ENCODE assay signal across 5 fruit fly cellular contexts in the genomic region with DNA sequence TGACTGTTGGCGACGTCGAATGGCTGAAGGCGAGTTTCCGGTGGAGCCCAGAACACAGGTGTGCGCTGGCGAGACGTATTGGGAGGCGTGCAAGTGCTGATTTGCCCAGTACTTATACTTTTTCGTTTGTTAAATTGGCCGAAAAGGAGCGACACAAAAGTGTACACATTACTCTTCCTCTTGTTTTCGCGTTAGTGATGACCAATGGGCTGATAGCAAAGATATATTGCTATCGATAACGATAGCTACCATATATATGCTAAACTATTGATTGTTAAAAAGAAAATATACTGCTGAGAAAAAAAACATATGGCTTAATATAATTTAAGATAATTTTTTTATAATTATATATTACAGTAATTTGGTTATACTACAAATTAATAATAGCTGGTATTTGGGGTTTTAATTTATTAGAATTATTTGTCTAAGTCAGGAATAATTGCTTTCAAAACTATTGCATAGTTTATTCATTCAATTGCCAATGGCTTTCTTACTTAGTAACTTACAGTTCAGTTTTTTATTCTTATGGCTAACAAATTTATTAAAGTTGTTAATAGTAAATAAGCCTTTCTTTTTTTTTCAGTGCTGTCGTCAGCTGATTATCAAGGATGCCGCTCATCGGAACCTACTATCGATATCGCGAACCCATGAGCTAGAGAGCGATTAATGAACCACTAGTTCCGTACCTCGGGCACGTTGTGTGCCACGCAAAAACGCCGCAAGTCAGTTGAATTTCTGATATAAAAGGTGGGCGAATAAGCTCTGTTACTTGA.
A peak's percentile ranks its signal among the peaks of the same experiment; 100 is the strongest.
TF ChIP-seq lines count a peak whose summit lies in the region.

A gene (minus strand): TSS at position 202 of the 773 bp plus-strand sequence.
A gene (plus strand): TSS at position 672 of the 773 bp plus-strand sequence.

- TF ChIP-seq CTCF in whole organism, embryonic (GFP tag; optimal IDR thresholded peaks at IDR 0.05; lab: Kevin White, UChicago) = peak; percentile 53

TF ChIP-seq in whole organism, adult, 20 proteins besides CTCF, POLR2A, EP300 and RAD21 (continues in another document):
- peak; percentile 79 for TF ChIP-seq Hr96 (GFP tag; optimal IDR thresholded peaks at IDR 0.05; lab: Kevin White, UChicago)
- no peak for TF ChIP-seq kay (GFP tag; lab: Kevin White, UChicago; ENCODE audit: borderline replicate concordance)
- peak; percentile 60 for TF ChIP-seq pad (GFP tag; optimal IDR thresholded peaks at IDR 0.05; lab: Kevin White, UChicago)
- peak; percentile 57 for TF ChIP-seq CG1620 (GFP tag; optimal IDR thresholded peaks at IDR 0.05; lab: Kevin White, UChicago)
- TF ChIP-seq tj (GFP tag; optimal IDR thresholded peaks at IDR 0.05; lab: Kevin White, UChicago) = peak; percentile 70
- TF ChIP-seq CG12768 (GFP tag; optimal IDR thresholded peaks at IDR 0.05; lab: Kevin White, UChicago) = peak; percentile 84
- TF ChIP-seq toe (GFP tag; optimal IDR thresholded peaks at IDR 0.05; lab: Kevin White, UChicago) = peak; percentile 85
- TF ChIP-seq Clk (GFP tag; optimal IDR thresholded peaks at IDR 0.05; lab: Kevin White, UChicago) = peak; percentile 56
- peak; percentile 60 for TF ChIP-seq Crg-1 (GFP tag; optimal IDR thresholded peaks at IDR 0.05; lab: Kevin White, UChicago)
- peak; percentile 83 for TF ChIP-seq CG14711 (tag; optimal IDR thresholded peaks at IDR 0.05; lab: Kevin White, UChicago)
- peak; percentile 86 for TF ChIP-seq CG7101 (tag; optimal IDR thresholded peaks at IDR 0.05; lab: Kevin White, UChicago)
- peak; percentile 86 for TF ChIP-seq Mnt (GFP tag; optimal IDR thresholded peaks at IDR 0.05; lab: Kevin White, UChicago)
- TF ChIP-seq CG33017 (tag; optimal IDR thresholded peaks at IDR 0.05; lab: Kevin White, UChicago) = peak; percentile 84
- TF ChIP-seq CG7045 (GFP tag; optimal IDR thresholded peaks at IDR 0.05; lab: Kevin White, UChicago) = peak; percentile 91
- peak; percentile 72 for TF ChIP-seq CG5204 (GFP tag; optimal IDR thresholded peaks at IDR 0.05; lab: Kevin White, UChicago)
- TF ChIP-seq cic (GFP tag; optimal IDR thresholded peaks at IDR 0.05; lab: Kevin White, UChicago) = peak; percentile 2

TF ChIP-seq in whole organism, embryonic, 481 proteins besides CTCF, POLR2A, EP300 and RAD21 (continues in another document):
- TF ChIP-seq pum (GFP tag; optimal IDR thresholded peaks at IDR 0.05; lab: Kevin White, UChicago) (peak; percentile 83), CG12071 (GFP tag; optimal IDR thresholded peaks at IDR 0.05; lab: Kevin White, UChicago) (peak; percentile 74), amos (GFP tag; IDR thresholded peaks at IDR 0.05; lab: Robert Waterston, UW; ENCODE audit: partially characterized antibody) (peak; percentile 88), Scr (GFP tag; IDR thresholded peaks at IDR 0.05; lab: Robert Waterston, UW; ENCODE audit: partially characterized antibody) (peak; percentile 73), CG16815 (GFP tag; optimal IDR thresholded peaks at IDR 0.05; lab: Kevin White, UChicago) (peak; percentile 90), chn (GFP tag; optimal IDR thresholded peaks at IDR 0.05; lab: Kevin White, UChicago) (peak; percentile 82), CG34376 (GFP tag; optimal IDR thresholded peaks at IDR 0.05; lab: Kevin White, UChicago) (peak; percentile 35), tin (GFP tag; optimal IDR thresholded peaks at IDR 0.05; lab: Kevin White, UChicago) (peak; percentile 94), fru (optimal IDR thresholded peaks at IDR 0.05; lab: Kevin White, UChicago) (no peak), Usf (GFP tag; optimal IDR thresholded peaks at IDR 0.05; lab: Kevin White, UChicago) (peak; percentile 83), CG12299 (tag; optimal IDR thresholded peaks at IDR 0.05; lab: Kevin White, UChicago) (peak; percentile 79), slp2 (GFP tag; optimal IDR thresholded peaks at IDR 0.05; lab: Kevin White, UChicago) (peak; percentile 79), tap (tag; optimal IDR thresholded peaks at IDR 0.05; lab: Kevin White, UChicago) (no peak), CG7271 (tag; optimal IDR thresholded peaks at IDR 0.05; lab: Kevin White, UChicago) (peak; percentile 72), cato (GFP tag; optimal IDR thresholded peaks at IDR 0.05; lab: Kevin White, UChicago; ENCODE audit: borderline replicate concordance) (peak; percentile 88)

TF ChIP-seq in whole organism, prepupa, 60 proteins besides CTCF, POLR2A, EP300 and RAD21 (continues in another document):
- TF ChIP-seq Sox102F (GFP tag; optimal IDR thresholded peaks at IDR 0.05; lab: Kevin White, UChicago) = peak; percentile 69
- peak; percentile 89 for TF ChIP-seq topi (GFP tag; optimal IDR thresholded peaks at IDR 0.05; lab: Kevin White, UChicago)
- TF ChIP-seq svp (GFP tag; lab: Kevin White, UChicago) = peak; percentile 91
- no peak for TF ChIP-seq CG6854 (GFP tag; optimal IDR thresholded peaks at IDR 0.05; lab: Kevin White, UChicago)
- TF ChIP-seq CG6792 (GFP tag; optimal IDR thresholded peaks at IDR 0.05; lab: Kevin White, UChicago) = peak; percentile 83
- TF ChIP-seq CG7368 (GFP tag; optimal IDR thresholded peaks at IDR 0.05; lab: Kevin White, UChicago) = peak; percentile 88
- TF ChIP-seq CG3919 (GFP tag; optimal IDR thresholded peaks at IDR 0.05; lab: Kevin White, UChicago) = peak; percentile 90
- TF ChIP-seq CG8319 (GFP tag; optimal IDR thresholded peaks at IDR 0.05; lab: Kevin White, UChicago) = peak; percentile 81
- peak; percentile 88 for TF ChIP-seq cyc (GFP tag; optimal IDR thresholded peaks at IDR 0.05; lab: Kevin White, UChicago)
- peak; percentile 93 for TF ChIP-seq acj6 (GFP tag; optimal IDR thresholded peaks at IDR 0.05; lab: Kevin White, UChicago)
- peak; percentile 85 for TF ChIP-seq CG4318 (GFP tag; optimal IDR thresholded peaks at IDR 0.05; lab: Kevin White, UChicago)
- TF ChIP-seq Blimp-1 (GFP tag; optimal IDR thresholded peaks at IDR 0.05; lab: Kevin White, UChicago) = peak; percentile 70
- peak; percentile 85 for TF ChIP-seq Lpt (GFP tag; optimal IDR thresholded peaks at IDR 0.05; lab: Kevin White, UChicago)
- TF ChIP-seq Sox15 (GFP tag; optimal IDR thresholded peaks at IDR 0.05; lab: Kevin White, UChicago) = peak; percentile 89
- TF ChIP-seq Eip78C (GFP tag; lab: Kevin White, UChicago) = peak; percentile 97
- TF ChIP-seq Hr38 (GFP tag; optimal IDR thresholded peaks at IDR 0.05; lab: Kevin White, UChicago) = no peak
- TF ChIP-seq achi (GFP tag; optimal IDR thresholded peaks at IDR 0.05; lab: Kevin White, UChicago) = peak; percentile 91
- TF ChIP-seq dac (GFP tag; optimal IDR thresholded peaks at IDR 0.05; lab: Kevin White, UChicago) = no peak

TF ChIP-seq in whole organism, pupa, 21 proteins besides CTCF, POLR2A, EP300 and RAD21 (continues in another document):
- no peak for TF ChIP-seq EcR (GFP tag; optimal IDR thresholded peaks at IDR 0.05; lab: Kevin White, UChicago)
- TF ChIP-seq CG4496 (GFP tag; IDR thresholded peaks at IDR 0.05; lab: Robert Waterston, UW) = peak; percentile 94
- peak; percentile 92 for TF ChIP-seq CG8159 (tag; optimal IDR thresholded peaks at IDR 0.05; lab: Kevin White, UChicago)
- TF ChIP-seq CG8301 (tag; optimal IDR thresholded peaks at IDR 0.05; lab: Kevin White, UChicago) = no peak
- TF ChIP-seq fd96Ca (GFP tag; IDR thresholded peaks at IDR 0.05; lab: Robert Waterston, UW) = peak; percentile 49; the same call in 2 of the 3 replicates
- peak; percentile 17; the same call in 1 of the 2 replicates for TF ChIP-seq CG10348 (GFP tag; IDR thresholded peaks at IDR 0.05; lab: Robert Waterston, UW)
- peak; percentile 91 for TF ChIP-seq CG9948 (tag; optimal IDR thresholded peaks at IDR 0.05; lab: Kevin White, UChicago)
- no peak for TF ChIP-seq Snoo (tag; optimal IDR thresholded peaks at IDR 0.05; lab: Kevin White, UChicago)
- TF ChIP-seq CG32121 (GFP tag; IDR thresholded peaks at IDR 0.05; lab: Robert Waterston, UW) = peak; percentile 90
- peak; percentile 39 for TF ChIP-seq gl (tag; optimal IDR thresholded peaks at IDR 0.05; lab: Kevin White, UChicago)
- TF ChIP-seq D1 (tag; optimal IDR thresholded peaks at IDR 0.05; lab: Kevin White, UChicago) = no peak
- no peak for TF ChIP-seq Pif1B (GFP tag; optimal IDR thresholded peaks at IDR 0.05; lab: Kevin White, UChicago)
- TF ChIP-seq CG13204 (GFP tag; optimal IDR thresholded peaks at IDR 0.05; lab: Kevin White, UChicago) = no peak
- peak; percentile 91 for TF ChIP-seq CG17806 (tag; optimal IDR thresholded peaks at IDR 0.05; lab: Kevin White, UChicago)
- no peak for TF ChIP-seq Pif1A (GFP tag; optimal IDR thresholded peaks at IDR 0.05; lab: Kevin White, UChicago)
- TF ChIP-seq CG12605 (GFP tag; IDR thresholded peaks at IDR 0.05; lab: Robert Waterston, UW) = peak; percentile 88
- peak; percentile 89 for TF ChIP-seq CG34367 (tag; optimal IDR thresholded peaks at IDR 0.05; lab: Kevin White, UChicago)
- peak; percentile 89 for TF ChIP-seq CG15710 (tag; optimal IDR thresholded peaks at IDR 0.05; lab: Kevin White, UChicago)

TF ChIP-seq in whole organism, wandering third instar larva, 38 proteins besides CTCF, POLR2A, EP300 and RAD21 (continues in another document):
- peak; percentile 84 for TF ChIP-seq fru (GFP tag; optimal IDR thresholded peaks at IDR 0.05; lab: Kevin White, UChicago)
- no peak for TF ChIP-seq Dfd (GFP tag; optimal IDR thresholded peaks at IDR 0.05; lab: Kevin White, UChicago)
- no peak for TF ChIP-seq usp (GFP tag; optimal IDR thresholded peaks at IDR 0.05; lab: Kevin White, UChicago)
- no peak for TF ChIP-seq brk (GFP tag; optimal IDR thresholded peaks at IDR 0.05; lab: Kevin White, UChicago)
- TF ChIP-seq Hr83 (GFP tag; optimal IDR thresholded peaks at IDR 0.05; lab: Kevin White, UChicago; ENCODE audit: poor library complexity, severe bottlenecking) = peak; percentile 55
- TF ChIP-seq Rel (GFP tag; optimal IDR thresholded peaks at IDR 0.05; lab: Kevin White, UChicago) = no peak
- TF ChIP-seq Rel (tag; optimal IDR thresholded peaks at IDR 0.05; lab: Kevin White, UChicago) = peak; percentile 44
- TF ChIP-seq Dif (GFP tag; optimal IDR thresholded peaks at IDR 0.05; lab: Kevin White, UChicago; ENCODE audit: partially characterized antibody) = no peak
- peak; percentile 87 for TF ChIP-seq Sp1 (GFP tag; optimal IDR thresholded peaks at IDR 0.05; lab: Kevin White, UChicago)
- peak; percentile 75 for TF ChIP-seq dsf (GFP tag; optimal IDR thresholded peaks at IDR 0.05; lab: Kevin White, UChicago; ENCODE audit: borderline replicate concordance)
- peak; percentile 79 for TF ChIP-seq sv (GFP tag; optimal IDR thresholded peaks at IDR 0.05; lab: Kevin White, UChicago)
- peak; percentile 81 for TF ChIP-seq ey (GFP tag; optimal IDR thresholded peaks at IDR 0.05; lab: Kevin White, UChicago)
- no peak for TF ChIP-seq N (GFP tag; optimal IDR thresholded peaks at IDR 0.05; lab: Kevin White, UChicago)
- peak; percentile 79 for TF ChIP-seq Jra (GFP tag; optimal IDR thresholded peaks at IDR 0.05; lab: Kevin White, UChicago)
- TF ChIP-seq sage (GFP tag; optimal IDR thresholded peaks at IDR 0.05; lab: Kevin White, UChicago) = peak; percentile 52
- TF ChIP-seq jim (GFP tag; optimal IDR thresholded peaks at IDR 0.05; lab: Kevin White, UChicago) = no peak
- TF ChIP-seq woc (GFP tag; optimal IDR thresholded peaks at IDR 0.05; lab: Kevin White, UChicago) = peak; percentile 52
- TF ChIP-seq GATAd (GFP tag; optimal IDR thresholded peaks at IDR 0.05; lab: Kevin White, UChicago) = peak; percentile 65
- TF ChIP-seq lola (GFP tag; optimal IDR thresholded peaks at IDR 0.05; lab: Kevin White, UChicago) = no peak
- peak in 1 of 2 experiments; percentile 91 for TF ChIP-seq foxo (GFP tag; optimal IDR thresholded peaks at IDR 0.05; lab: Kevin White, UChicago)
